Fruit fly (Drosophila melanogaster) whole organism, wandering third instar larva: ENCODE measurements around the gene CG9300.

Experiments used
- CG32264 ChIP-seq: fragments of 200-800 bp; sonication (Bioruptor generic); optimal IDR thresholded peaks from 2 replicates; lab custom pipeline; 2016; ENCODE audit warnings: missing biosample characterization, missing genetic modification characterization
- Dif ChIP-seq: fragments of 200-275, 200-300 bp; sonication (Bioruptor generic); optimal IDR thresholded peaks from 2 replicates; lab custom pipeline; 2018; ENCODE audit warnings: missing biosample characterization, missing genetic modification characterization; ENCODE audit not compliant: partially characterized antibody
- Rel ChIP-seq, 2 experiments: fragments of 200-800 bp; sonication (Bioruptor generic) in 1 of 2; optimal IDR thresholded peaks; 2 replicates in 1 of 2; 3 replicates in 1 of 2; lab custom pipeline; 2016 to 2019; ENCODE audit warnings: mild to moderate bottlenecking in 2 of 2, missing biosample characterization in 2 of 2, missing genetic modification characterization in 2 of 2, moderate library complexity in 1 of 2
- br ChIP-seq: fragments of 200-800 bp; sonication (Bioruptor generic); optimal IDR thresholded peaks from 2 replicates; lab custom pipeline; 2016; ENCODE audit warnings: missing biosample characterization, missing genetic modification characterization
- h ChIP-seq: fragments of 200-800 bp; sonication (Bioruptor generic); optimal IDR thresholded peaks from 3 replicates; lab custom pipeline; 2016; ENCODE audit warnings: missing biosample characterization, mild to moderate bottlenecking, missing genetic modification characterization
- pan ChIP-seq: fragments of >200 bp; optimal IDR thresholded peaks from 2 replicates; lab custom pipeline; 2017
- rgr ChIP-seq: fragments of 200-800 bp; sonication (Bioruptor generic); optimal IDR thresholded peaks from 3 replicates; lab custom pipeline; 2016; ENCODE audit warnings: missing biosample characterization, mild to moderate bottlenecking, missing genetic modification characterization

DNA sequence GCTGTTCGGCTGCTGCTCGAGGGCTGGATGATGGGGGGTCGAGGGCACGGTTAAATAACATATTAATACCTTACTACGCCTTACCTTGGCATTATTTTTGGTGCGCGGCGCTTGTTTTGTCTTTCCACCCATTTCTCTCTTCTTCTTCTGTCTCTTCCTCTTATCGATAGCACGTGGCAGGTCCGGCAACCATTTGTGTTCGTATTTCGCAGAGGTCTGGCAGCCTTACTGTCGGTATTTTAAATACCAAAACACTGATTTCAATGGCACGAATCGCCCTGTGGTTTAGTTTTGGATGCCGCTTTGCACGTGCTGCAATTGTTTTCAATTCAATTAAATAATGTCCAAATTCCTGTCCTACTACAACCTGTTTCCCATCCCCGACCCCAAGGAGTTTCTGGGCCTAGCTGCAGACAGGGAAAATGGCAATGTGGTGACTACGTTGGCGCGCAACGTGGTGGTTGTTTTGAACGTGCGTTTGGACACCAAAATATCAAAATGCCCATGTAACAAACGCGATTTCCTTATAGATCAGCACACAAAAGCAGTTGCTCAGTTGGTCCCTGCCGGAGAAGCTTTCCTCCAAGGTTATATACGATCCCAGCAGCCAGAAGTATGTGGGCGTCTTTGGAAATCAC, at the start of gene CG9300, which contains the start of gene Ltn1:
- TF ChIP-seq CG32264 (GFP tag; lab: Kevin White, UChicago), result no peak
- TF ChIP-seq pan (lab: Kevin White, UChicago), result no peak
- no peak for TF ChIP-seq Dif (GFP tag; lab: Kevin White, UChicago)
- TF ChIP-seq rgr, result no peak
- TF ChIP-seq h (GFP tag; lab: Kevin White, UChicago), result no peak
- TF ChIP-seq br (GFP tag; lab: Kevin White, UChicago), result no peak
- no peak for TF ChIP-seq Rel (GFP tag; optimal IDR thresholded peaks at IDR 0.05; lab: Kevin White, UChicago)
- TF ChIP-seq Rel (tag; optimal IDR thresholded peaks at IDR 0.05; lab: Kevin White, UChicago), result no peak
